Fruit fly (Drosophila melanogaster) whole organism, embryonic: ENCODE measurements around the gene CG14439.

ENCODE experiments used
- Aef1 ChIP-seq: fragments of 200-800 bp; sonication (Bioruptor generic); IDR thresholded peaks from 3 replicates; pipeline ENCODE4 v1.3.6; 2022; ENCODE audit warnings: missing biosample characterization, missing genetic modification characterization
- BtbVII ChIP-seq: fragments of 200-800 bp; sonication (Bioruptor generic); optimal IDR thresholded peaks from 3 replicates; lab custom pipeline; 2017; ENCODE audit warnings: missing biosample characterization, mild to moderate bottlenecking, missing genetic modification characterization
- CG12155 ChIP-seq: fragments of 200-800 bp; sonication (Bioruptor generic); optimal IDR thresholded peaks from 3 replicates; lab custom pipeline; 2016; ENCODE audit warnings: missing biosample characterization, missing genetic modification characterization
- CG12391 ChIP-seq: fragments of 200-800 bp; sonication (Bioruptor generic); optimal IDR thresholded peaks from 3 replicates; lab custom pipeline; 2018; ENCODE audit warnings: missing biosample characterization, mild to moderate bottlenecking, missing genetic modification characterization, moderate library complexity
- CG13775 ChIP-seq: fragments of 200-800 bp; sonication (Bioruptor generic); optimal IDR thresholded peaks from 3 replicates; lab custom pipeline; 2017; ENCODE audit warnings: missing biosample characterization, mild to moderate bottlenecking, missing genetic modification characterization
- CG14860 ChIP-seq: fragments of 200-800 bp; sonication (Bioruptor generic); IDR thresholded peaks from 3 replicates; pipeline ENCODE4 v1.3.6; 2022; ENCODE audit warnings: missing biosample characterization, missing genetic modification characterization; ENCODE audit not compliant: partially characterized antibody
- CG15479 ChIP-seq: fragments of 200-800 bp; sonication (Bioruptor generic); optimal IDR thresholded peaks from 3 replicates; lab custom pipeline; 2019; ENCODE audit warnings: missing biosample characterization, mild to moderate bottlenecking, missing genetic modification characterization, moderate library complexity
- CG15514 ChIP-seq: fragments of 200-800 bp; sonication (Bioruptor generic); optimal IDR thresholded peaks from 3 replicates; lab custom pipeline; 2017; ENCODE audit warnings: missing biosample characterization, missing genetic modification characterization, mild to moderate bottlenecking, moderate library complexity, missing genetic modification reagents
- CG16779 ChIP-seq: fragments of 200-800 bp; sonication (Bioruptor generic); IDR thresholded peaks from 2 replicates; pipeline ENCODE4 v1.3.6; 2022; ENCODE audit warnings: missing biosample characterization, missing genetic modification characterization
- CG16813 ChIP-seq: fragments of 200-800 bp; sonication (Bioruptor generic); IDR thresholded peaks from 3 replicates; pipeline ENCODE4 v1.3.6; 2022; ENCODE audit warnings: missing biosample characterization, missing genetic modification characterization; ENCODE audit not compliant: partially characterized antibody
- CG17186 ChIP-seq: fragments of 200-800 bp; sonication (Bioruptor generic); optimal IDR thresholded peaks from 3 replicates; lab custom pipeline; 2017; ENCODE audit warnings: missing biosample characterization, missing genetic modification reagents, missing genetic modification characterization
- CG17829 ChIP-seq: fragments of 200-800 bp; optimal IDR thresholded peaks from 2 replicates; lab custom pipeline; 2019; ENCODE audit warnings: missing biosample characterization, mild to moderate bottlenecking, missing genetic modification characterization, moderate library complexity
- CG18599 ChIP-seq: fragments of 200-800 bp; sonication (Bioruptor generic); optimal IDR thresholded peaks from 3 replicates; lab custom pipeline; 2017; ENCODE audit warnings: missing biosample characterization, missing genetic modification characterization, mild to moderate bottlenecking, moderate library complexity, missing genetic modification reagents
- CG2116 ChIP-seq: fragments of 200-800 bp; sonication (Bioruptor generic); optimal IDR thresholded peaks from 3 replicates; lab custom pipeline; 2018; ENCODE audit warnings: missing biosample characterization, mild to moderate bottlenecking, missing genetic modification characterization
- CG30431 ChIP-seq: fragments of 200-800 bp; sonication (Bioruptor generic); optimal IDR thresholded peaks from 2 replicates; lab custom pipeline; 2017; ENCODE audit warnings: missing biosample characterization, missing genetic modification characterization
- CG34224 ChIP-seq: fragments of 200-800 bp; sonication (Bioruptor generic); IDR thresholded peaks from 3 replicates; pipeline ENCODE4 v1.3.6; 2022; ENCODE audit warnings: missing biosample characterization, missing genetic modification characterization; ENCODE audit not compliant: partially characterized antibody
- CG4360 ChIP-seq: fragments of 200-800 bp; sonication (Bioruptor generic); IDR thresholded peaks from 2 replicates; pipeline ENCODE4 v1.3.6; 2022; ENCODE audit warnings: missing biosample characterization, missing genetic modification characterization
- CG6791 ChIP-seq: fragments of 200-800 bp; sonication (Bioruptor generic); IDR thresholded peaks from 3 replicates; pipeline ENCODE4 v1.3.6; 2022; ENCODE audit warnings: missing biosample characterization, missing genetic modification characterization; ENCODE audit not compliant: partially characterized antibody
- CG7271 ChIP-seq: fragments of 200-800 bp; sonication (Bioruptor generic); optimal IDR thresholded peaks from 2 replicates; lab custom pipeline; 2018; ENCODE audit warnings: missing biosample characterization, mild to moderate bottlenecking, missing genetic modification characterization, moderate library complexity
- CG7963 ChIP-seq: fragments of 200-800 bp; sonication (Bioruptor generic); IDR thresholded peaks from 3 replicates; pipeline ENCODE4 v1.3.6; 2022; ENCODE audit warnings: missing biosample characterization, missing genetic modification characterization; ENCODE audit not compliant: partially characterized antibody
- CG8924 ChIP-seq: fragments of 200-800 bp; optimal IDR thresholded peaks from 3 replicates; lab custom pipeline; 2019; ENCODE audit warnings: missing biosample characterization, mild to moderate bottlenecking, missing genetic modification characterization, moderate library complexity
- CG9437 ChIP-seq: fragments of 200-800 bp; sonication (Bioruptor generic); optimal IDR thresholded peaks from 2 replicates; lab custom pipeline; 2018; ENCODE audit warnings: missing biosample characterization, mild to moderate bottlenecking, missing genetic modification characterization
- CG9797 ChIP-seq: fragments of 200-800 bp; sonication (Bioruptor generic); optimal IDR thresholded peaks from 3 replicates; lab custom pipeline; 2018; ENCODE audit warnings: missing biosample characterization, mild to moderate bottlenecking, missing genetic modification characterization
- CG9932 ChIP-seq: fragments of 200-800 bp; sonication (Bioruptor generic); IDR thresholded peaks from 2 replicates; pipeline ENCODE4 v1.3.6; 2022; ENCODE audit warnings: missing biosample characterization, missing genetic modification characterization
- CHES-1-like ChIP-seq: fragments of 200-800 bp; sonication (Bioruptor generic); optimal IDR thresholded peaks from 2 replicates; lab custom pipeline; 2016; ENCODE audit warnings: missing biosample characterization, missing genetic modification characterization
- E2f2 ChIP-seq: fragments of 200-800 bp; sonication (Bioruptor generic); IDR thresholded peaks from 2 replicates; pipeline ENCODE4 v1.3.6; 2022; ENCODE audit warnings: missing biosample characterization, missing genetic modification characterization
- Fer1 ChIP-seq: fragments of 200-800 bp; sonication (Bioruptor generic); optimal IDR thresholded peaks from 2 replicates; lab custom pipeline; 2017; ENCODE audit warnings: missing biosample characterization, mild to moderate bottlenecking, missing genetic modification characterization
- HLH4C ChIP-seq: fragments of 200-800 bp; sonication (Bioruptor generic); IDR thresholded peaks from 3 replicates; pipeline ENCODE4 v1.3.6; 2022; ENCODE audit warnings: missing biosample characterization, missing genetic modification characterization; ENCODE audit not compliant: partially characterized antibody
- Hsf ChIP-seq: fragments of 200-800 bp; sonication (Bioruptor generic); optimal IDR thresholded peaks from 3 replicates; lab custom pipeline; 2016; ENCODE audit warnings: missing biosample characterization, missing genetic modification characterization
- MESR4 ChIP-seq: fragments of 200-800 bp; sonication (Bioruptor generic); optimal IDR thresholded peaks from 2 replicates; lab custom pipeline; 2018; ENCODE audit warnings: missing biosample characterization, mild to moderate bottlenecking, missing genetic modification characterization, moderate library complexity
- Med ChIP-seq: fragments of 200-800 bp; sonication (Bioruptor generic); peaks from one replicate; lab custom pipeline; 2016; ENCODE audit warnings: missing biosample characterization, missing genetic modification characterization, mild to moderate bottlenecking, inconsistent platforms, moderate library complexity
- Sin3A ChIP-seq: fragments of >200 bp; optimal IDR thresholded peaks from 2 replicates; lab custom pipeline; 2018
- YL-1 ChIP-seq: fragments of 200-800 bp; sonication (Bioruptor generic); optimal IDR thresholded peaks from 3 replicates; lab custom pipeline; 2017; ENCODE audit warnings: missing biosample characterization, mild to moderate bottlenecking, missing genetic modification characterization
- amos ChIP-seq: fragments of 200-800 bp; sonication (Bioruptor generic); IDR thresholded peaks from 2 replicates; pipeline ENCODE4 v1.3.6; 2022; ENCODE audit warnings: missing biosample characterization, missing genetic modification characterization; ENCODE audit not compliant: partially characterized antibody
- da ChIP-seq: fragments of 200-800 bp; sonication (Bioruptor generic); optimal IDR thresholded peaks from 2 replicates; lab custom pipeline; 2016; ENCODE audit warnings: missing biosample characterization, missing genetic modification characterization
- dm ChIP-seq: fragments of 200-800 bp; sonication (Bioruptor generic); optimal IDR thresholded peaks from 3 replicates; lab custom pipeline; 2016; ENCODE audit warnings: missing biosample characterization, missing genetic modification characterization
- ftz-f1 ChIP-seq: fragments of 200-800 bp; sonication (Bioruptor generic); optimal IDR thresholded peaks from 2 replicates; lab custom pipeline; 2016; ENCODE audit warnings: missing biosample characterization, missing genetic modification characterization
- her ChIP-seq: fragments of 200-800 bp; sonication (Bioruptor generic); optimal IDR thresholded peaks from 2 replicates; lab custom pipeline; 2016; ENCODE audit warnings: missing biosample characterization, missing genetic modification characterization
- inv ChIP-seq: fragments of 200-800 bp; sonication (Bioruptor generic); IDR thresholded peaks from 2 replicates; pipeline ENCODE4 v1.3.6; 2022; ENCODE audit warnings: missing biosample characterization, missing genetic modification characterization; ENCODE audit not compliant: partially characterized antibody
- prd ChIP-seq, 3 experiments: fragments of >200 bp in 2 of 3; fragments of 200-800 bp in 1 of 3; sonication (Bioruptor generic) in 1 of 3; optimal IDR thresholded peaks in 2 of 3; IDR thresholded peaks in 1 of 3; 2 replicates in 2 of 3; 3 replicates in 1 of 3; pipeline versions ENCODE4 v1.3.6 to Lab custom; 2017 to 2022; ENCODE audit warnings: missing biosample characterization in 1 of 3, missing genetic modification characterization in 1 of 3
- pros ChIP-seq: fragments of 200-800 bp; sonication (Bioruptor generic); optimal IDR thresholded peaks from 3 replicates; lab custom pipeline; 2019; ENCODE audit warnings: missing biosample characterization, mild to moderate bottlenecking, missing genetic modification characterization, moderate library complexity
- sd ChIP-seq: fragments of 200-800 bp; sonication (Bioruptor generic); optimal IDR thresholded peaks from 3 replicates; lab custom pipeline; 2018; ENCODE audit warnings: missing biosample characterization, mild to moderate bottlenecking, missing genetic modification characterization, moderate library complexity
- sqz ChIP-seq: fragments of 200-800 bp; sonication (Bioruptor generic); optimal IDR thresholded peaks from 3 replicates; lab custom pipeline; 2018; ENCODE audit warnings: missing biosample characterization, mild to moderate bottlenecking, missing genetic modification characterization
- sr ChIP-seq: fragments of 200-800 bp; sonication (Bioruptor generic); IDR thresholded peaks from 3 replicates; pipeline ENCODE4 v1.3.6; 2022; ENCODE audit warnings: missing biosample characterization, missing genetic modification characterization
- tgo ChIP-seq: fragments of 200-800 bp; sonication (Bioruptor generic); IDR thresholded peaks from 3 replicates; pipeline ENCODE4 v1.3.6; 2022; ENCODE audit warnings: missing biosample characterization, missing genetic modification characterization
- unc-4 ChIP-seq: fragments of 200-800 bp; sonication (Bioruptor generic); IDR thresholded peaks from 2 replicates; pipeline ENCODE4 v1.3.6; 2022; ENCODE audit warnings: missing biosample characterization, missing genetic modification characterization; ENCODE audit not compliant: partially characterized antibody
- zen2 ChIP-seq: fragments of 200-800 bp; sonication (Bioruptor generic); IDR thresholded peaks from 3 replicates; pipeline ENCODE4 v1.3.6; 2022; ENCODE audit warnings: missing biosample characterization, missing genetic modification characterization; ENCODE audit not compliant: partially characterized antibody

Gene CG14439

DNA sequence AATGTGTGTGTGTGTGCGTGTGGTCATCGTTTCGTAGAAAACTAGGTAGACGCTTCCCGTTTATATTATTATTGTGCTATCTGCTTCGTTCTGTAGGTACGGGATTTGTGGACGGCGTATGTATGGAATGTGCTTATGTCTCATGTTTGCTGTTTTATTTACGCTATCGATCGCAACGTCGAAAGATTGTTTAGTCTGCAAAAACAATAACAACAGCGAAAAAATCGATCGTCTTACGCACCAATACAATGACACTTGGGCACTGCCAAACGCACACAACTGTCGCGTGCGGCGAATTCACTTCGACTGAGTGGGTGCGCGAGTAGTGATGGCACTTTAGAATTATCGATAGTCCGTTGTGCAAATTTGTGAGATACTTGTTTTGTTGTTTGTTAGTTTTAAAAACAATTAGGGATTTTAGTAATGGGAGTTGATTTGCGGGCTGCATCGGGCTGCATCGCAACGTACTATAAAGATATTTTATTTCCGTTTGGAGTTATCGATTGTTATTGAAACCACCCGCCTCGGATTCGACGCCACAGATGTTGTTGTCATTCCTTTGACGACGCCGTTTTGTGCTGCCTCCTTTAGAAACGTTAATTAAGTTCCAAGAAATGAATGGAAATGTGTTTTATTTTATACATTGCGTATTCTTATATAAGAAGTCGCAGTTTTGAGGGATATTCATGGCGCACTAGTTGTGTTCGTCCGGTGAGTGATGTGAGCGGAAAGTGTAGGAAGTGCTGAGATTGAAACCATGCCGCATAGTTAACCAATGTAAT is 12.0 kb downstream of the CG14439 start (continued):
- TF ChIP-seq Hsf (GFP tag; lab: Kevin White, UChicago) (peak; percentile 1), CG9797 (GFP tag; lab: Kevin White, UChicago) (peak; percentile 46), tgo (GFP tag; lab: Robert Waterston, UW) (no peak), CG16779 (GFP tag; lab: Robert Waterston, UW) (no peak), dm (GFP tag; lab: Kevin White, UChicago) (peak; percentile 20), HLH4C (GFP tag; lab: Robert Waterston, UW) (peak; percentile 73), CG12155 (no peak), CG6791 (GFP tag; lab: Robert Waterston, UW) (peak; percentile 71; the same call in 1 of the 3 replicates), BtbVII (GFP tag; lab: Kevin White, UChicago) (no peak), CG13775 (GFP tag; lab: Kevin White, UChicago) (peak; percentile 11), CG2116 (GFP tag; lab: Kevin White, UChicago) (peak; percentile 56), CG15514 (peak; percentile 22), CG4360 (GFP tag; lab: Robert Waterston, UW) (peak; percentile 57; the same call in 1 of the 2 replicates), CG30431 (no peak), CG17829 (peak; percentile 45), da (no peak), CG34224 (GFP tag; lab: Robert Waterston, UW) (peak; percentile 83), CG7963 (GFP tag; lab: Robert Waterston, UW) (peak; percentile 54; the same call in 1 of the 3 replicates), sd (tag; lab: Kevin White, UChicago) (peak; percentile 78), CG17186 (GFP tag; lab: Kevin White, UChicago) (peak; percentile 51), sqz (GFP tag; lab: Kevin White, UChicago) (no peak), CG18599 (no peak), CG9932 (peak; percentile 17; the same call in 1 of the 2 replicates), CHES-1-like (GFP tag; lab: Kevin White, UChicago) (peak; percentile 14), Fer1 (GFP tag; lab: Kevin White, UChicago) (no peak), Aef1 (GFP tag; lab: Robert Waterston, UW) (no peak), Med (GFP tag; lab: Kevin White, UChicago) (peak; percentile 78), CG9437 (GFP tag; lab: Kevin White, UChicago) (no peak), her (peak; percentile 36), CG12391 (tag; lab: Kevin White, UChicago) (peak; percentile 25), CG15479 (GFP tag; lab: Kevin White, UChicago) (peak; percentile 41), MESR4 (peak; percentile 3), YL-1 (peak; percentile 29), inv (GFP tag; lab: Robert Waterston, UW) (peak; percentile 54), unc-4 (GFP tag; lab: Robert Waterston, UW) (peak; percentile 75), prd (optimal IDR thresholded peaks at IDR 0.05; lab: Kevin White, UChicago) (no peak), prd (GFP tag; IDR thresholded peaks at IDR 0.05; lab: Robert Waterston, UW) (no peak), pros (GFP tag; lab: Kevin White, UChicago) (peak; percentile 13), CG8924 (tag; lab: Kevin White, UChicago) (peak; percentile 26), CG7271 (no peak), amos (peak; percentile 72), CG16813 (peak; percentile 67), CG14860 (GFP tag; lab: Robert Waterston, UW) (peak; percentile 68), ftz-f1 (peak; percentile 31), sr (0 out of 3 replicates have a peak, but pooled peaks have one; percentile 56), E2f2 (GFP tag; lab: Robert Waterston, UW) (peak; percentile 46; the same call in 1 of the 2 replicates), Sin3A (lab: Kevin White, UChicago) (peak; percentile 48), zen2 (peak; percentile 44; the same call in 1 of the 3 replicates)
